Fruit fly (Drosophila melanogaster): ENCODE measurements around the gene Pzl.

Gene Pzl

dm6 chr3R:3263482-3263881 is at the start of gene Pzl:
Gene Pzl (minus strand): TSS chr3R:3263582.
- TF ChIP-seq usp (GFP tag; optimal IDR thresholded peaks at IDR 0.05) (no peak), Dll (optimal IDR thresholded peaks at IDR 0.05) (no peak), pan (optimal IDR thresholded peaks at IDR 0.05) (no peak), EcR (GFP tag; optimal IDR thresholded peaks at IDR 0.05) (no peak), CG8478 (optimal IDR thresholded peaks at IDR 0.05) (no peak), psq (optimal IDR thresholded peaks at IDR 0.05) (no peak)

DNA sequence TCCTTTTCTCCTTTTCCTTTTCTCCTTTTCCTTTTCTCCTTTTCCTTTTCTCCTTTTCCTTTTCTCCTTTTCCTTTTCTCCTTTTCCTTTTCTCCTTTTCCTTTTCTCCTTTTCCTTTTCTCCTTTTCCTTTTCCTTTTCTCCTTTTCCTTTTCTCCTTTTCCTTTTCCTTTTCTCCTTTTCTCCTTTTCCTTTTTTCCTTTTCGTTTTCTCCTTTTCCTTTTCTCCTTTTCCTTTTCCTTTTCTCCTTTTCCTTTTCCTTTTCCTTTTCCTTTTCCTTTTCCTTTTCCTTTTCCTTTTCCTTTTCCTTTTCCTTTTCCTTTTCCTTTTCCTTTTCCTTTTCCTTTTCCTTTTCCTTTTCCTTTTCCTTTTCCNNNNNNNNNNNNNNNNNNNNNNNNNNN is 230.0 kb downstream of the Pzl start:
- TF ChIP-seq pan (optimal IDR thresholded peaks at IDR 0.05): peak; percentile 41

dm6 chr3R:2858463-2858862 is 404.9 kb downstream of the Pzl start:
- no peak for TF ChIP-seq pan (optimal IDR thresholded peaks at IDR 0.05)
- TF ChIP-seq EcR (GFP tag; optimal IDR thresholded peaks at IDR 0.05): no peak
- no peak for TF ChIP-seq psq (optimal IDR thresholded peaks at IDR 0.05)
- TF ChIP-seq Dll (optimal IDR thresholded peaks at IDR 0.05): no peak
- TF ChIP-seq usp (GFP tag; optimal IDR thresholded peaks at IDR 0.05): no peak
- TF ChIP-seq CG8478 (optimal IDR thresholded peaks at IDR 0.05): no peak

All from whole organism.